Worm (Caenorhabditis elegans) whole organism, early embryonic: ENCODE results near the gene skr-9.

Experiments used
- B0310.2 ChIP-seq: sonication (generic microtip); optimal IDR thresholded peaks from 2 replicates; lab custom pipeline; 2016; ENCODE audit warnings: mild to moderate bottlenecking, missing genetic modification characterization, missing compliant biosample characterization
- F13C5.2 ChIP-seq: sonication (generic microtip); optimal IDR thresholded peaks from 2 replicates; lab custom pipeline; 2017; ENCODE audit warnings: mild to moderate bottlenecking, missing genetic modification characterization, inconsistent platforms, missing compliant biosample characterization
- aly-1 ChIP-seq: sonication (generic microtip); optimal IDR thresholded peaks from 2 replicates; lab custom pipeline; 2016; ENCODE audit warnings: missing genetic modification characterization, missing compliant biosample characterization
- ama-1 ChIP-seq: fragments of 150-350 bp; optimal IDR thresholded peaks from 2 replicates; lab custom pipeline; 2014
- ceh-13 ChIP-seq: fragments of 200-800 bp; sonication (Bioruptor generic); optimal IDR thresholded peaks from 2 replicates; lab custom pipeline; 2018; ENCODE audit warnings: mild to moderate bottlenecking, missing genetic modification characterization, missing compliant biosample characterization
- ets-7 ChIP-seq: sonication (generic microtip); optimal IDR thresholded peaks from 2 replicates; lab custom pipeline; 2016; ENCODE audit warnings: missing genotype, missing genetic modification characterization, missing compliant biosample characterization
- hmbx-1 ChIP-seq: sonication (generic microtip); optimal IDR thresholded peaks from 2 replicates; lab custom pipeline; 2016; ENCODE audit warnings: mild to moderate bottlenecking, missing genetic modification characterization, missing compliant biosample characterization
- hmg-4 ChIP-seq: fragments of 200-800 bp; sonication (Bioruptor generic); optimal IDR thresholded peaks from 2 replicates; lab custom pipeline; 2018; ENCODE audit warnings: mild to moderate bottlenecking, missing genetic modification characterization, missing compliant biosample characterization
- scrt-1 ChIP-seq: fragments of 200-800 bp; sonication (Bioruptor generic); IDR thresholded peaks from 2 replicates; pipeline ENCODE4 v1.3.6; 2022; ENCODE audit warnings: missing genetic modification characterization, missing compliant biosample characterization
- sea-1 ChIP-seq: fragments of 200-800 bp; sonication (Bioruptor generic); conservative IDR thresholded peaks from 2 replicates; pipeline ENCODE4 v1.3.6; 2022; ENCODE audit warnings: missing genetic modification characterization, missing compliant biosample characterization
- tra-4 ChIP-seq: sonication (generic microtip); optimal IDR thresholded peaks from 2 replicates; lab custom pipeline; 2017; ENCODE audit warnings: missing genetic modification characterization, missing compliant biosample characterization

DNA sequence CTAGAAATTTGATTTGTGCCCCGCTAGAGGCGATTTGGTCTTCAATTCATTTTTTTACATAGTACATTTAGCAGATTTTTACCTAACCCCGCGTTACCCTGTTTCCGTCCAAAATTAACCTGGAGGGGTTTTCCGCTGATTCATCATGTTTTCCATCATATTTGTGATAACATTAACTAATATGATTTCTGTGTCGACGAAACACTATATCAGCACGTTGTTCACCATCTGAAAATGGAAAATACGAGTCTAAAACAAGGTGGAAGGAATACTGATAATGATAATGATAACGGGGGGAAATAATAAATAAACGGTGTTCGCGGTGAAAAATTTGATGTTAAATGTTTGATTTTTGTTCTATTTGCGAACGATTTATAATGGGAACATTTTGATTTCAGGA is 8.4 kb downstream of the skr-9 start:
- TF ChIP-seq F13C5.2 (no peak), sea-1 (GFP tag; lab: Robert Waterston, UW) (no peak), ets-7 (tag; lab: Kevin White, UChicago) (no peak), scrt-1 (GFP tag; lab: Robert Waterston, UW) (no peak), ama-1 (lab: Kevin White, UChicago) (no peak), hmbx-1 (no peak), hmg-4 (GFP tag; lab: Kevin White, UChicago) (no peak), tra-4 (tag; lab: Kevin White, UChicago) (no peak), aly-1 (tag; lab: Kevin White, UChicago) (no peak), B0310.2 (tag; lab: Kevin White, UChicago) (no peak), ceh-13 (no peak)
